Fruit fly (Drosophila melanogaster) whole organism, embryonic: ENCODE data around the gene her.

ENCODE experiments used
- Antp ChIP-seq: fragments of 200-800 bp; sonication (Bioruptor generic); optimal IDR thresholded peaks from 3 replicates; lab custom pipeline; 2016; ENCODE audit warnings: missing biosample characterization, missing genetic modification characterization
- Atf-2 ChIP-seq: fragments of 200-800 bp; sonication (Bioruptor generic); optimal IDR thresholded peaks from 2 replicates; lab custom pipeline; 2016; ENCODE audit warnings: missing biosample characterization, missing genetic modification characterization
- Atf6 ChIP-seq: fragments of 200-800 bp; sonication (Bioruptor generic); IDR thresholded peaks from 2 replicates; pipeline ENCODE4 v1.3.6; 2022; ENCODE audit warnings: missing biosample characterization, missing genetic modification characterization
- Blimp-1 ChIP-seq: fragments of 200-800 bp; sonication (Bioruptor generic); optimal IDR thresholded peaks from 3 replicates; lab custom pipeline; 2018; ENCODE audit warnings: missing biosample characterization, missing genetic modification characterization, mild to moderate bottlenecking, moderate library complexity, missing genetic modification reagents
- BtbVII ChIP-seq: fragments of 200-800 bp; sonication (Bioruptor generic); optimal IDR thresholded peaks from 3 replicates; lab custom pipeline; 2017; ENCODE audit warnings: missing biosample characterization, mild to moderate bottlenecking, missing genetic modification characterization
- CG11085 ChIP-seq: fragments of 200-800 bp; sonication (Bioruptor generic); IDR thresholded peaks from 2 replicates; pipeline ENCODE4 v1.3.6; 2022; ENCODE audit warnings: missing biosample characterization, missing genetic modification characterization
- CG11247 ChIP-seq: fragments of 200-800 bp; sonication (Bioruptor generic); IDR thresholded peaks from 2 replicates; pipeline ENCODE4 v1.3.6; 2022; ENCODE audit warnings: missing biosample characterization, missing genetic modification characterization
- CG11695 ChIP-seq: fragments of 200-800 bp; sonication (Bioruptor generic); IDR thresholded peaks from 3 replicates; pipeline ENCODE4 v1.3.6; 2022; ENCODE audit warnings: missing biosample characterization, missing genetic modification characterization
- CG13775 ChIP-seq: fragments of 200-800 bp; sonication (Bioruptor generic); optimal IDR thresholded peaks from 3 replicates; lab custom pipeline; 2017; ENCODE audit warnings: missing biosample characterization, mild to moderate bottlenecking, missing genetic modification characterization
- CG14965 ChIP-seq: fragments of 200-800 bp; sonication (Bioruptor generic); optimal IDR thresholded peaks from 2 replicates; lab custom pipeline; 2016; ENCODE audit warnings: missing biosample characterization, missing genetic modification characterization, borderline replicate concordance
- CG15514 ChIP-seq: fragments of 200-800 bp; sonication (Bioruptor generic); optimal IDR thresholded peaks from 3 replicates; lab custom pipeline; 2017; ENCODE audit warnings: missing biosample characterization, missing genetic modification characterization, mild to moderate bottlenecking, moderate library complexity, missing genetic modification reagents
- CG16815 ChIP-seq: fragments of 200-800 bp; sonication (Bioruptor generic); optimal IDR thresholded peaks from 3 replicates; lab custom pipeline; 2017; ENCODE audit warnings: missing biosample characterization, mild to moderate bottlenecking, missing genetic modification characterization
- CG16863 ChIP-seq: fragments of 200-800 bp; sonication (Bioruptor generic); optimal IDR thresholded peaks from 3 replicates; lab custom pipeline; 2016; ENCODE audit warnings: missing biosample characterization, missing genetic modification characterization
- CG17361 ChIP-seq: fragments of 200-800 bp; sonication (Bioruptor generic); IDR thresholded peaks from 3 replicates; pipeline ENCODE4 v1.3.6; 2022; ENCODE audit warnings: missing biosample characterization, missing genetic modification characterization
- CG17612 ChIP-seq: fragments of 200-800 bp; sonication (Bioruptor generic); IDR thresholded peaks from 2 replicates; pipeline ENCODE4 v1.3.6; 2022; ENCODE audit warnings: missing biosample characterization, missing genetic modification characterization
- CG2129 ChIP-seq: fragments of 200-800 bp; sonication (Bioruptor generic); IDR thresholded peaks from 2 replicates; pipeline ENCODE4 v1.3.6; 2022; ENCODE audit warnings: missing biosample characterization, missing genetic modification characterization; ENCODE audit not compliant: partially characterized antibody
- CG2889 ChIP-seq: fragments of 200-800 bp; sonication (Bioruptor generic); IDR thresholded peaks from 3 replicates; pipeline ENCODE4 v1.3.6; 2022; ENCODE audit warnings: missing biosample characterization, missing genetic modification characterization
- CG4282 ChIP-seq: fragments of 200-800 bp; sonication (Bioruptor generic); optimal IDR thresholded peaks from 2 replicates; lab custom pipeline; 2016; ENCODE audit warnings: missing biosample characterization, missing genetic modification characterization
- Camta ChIP-seq: fragments of 200-800 bp; sonication (Bioruptor generic); optimal IDR thresholded peaks from 2 replicates; lab custom pipeline; 2016; ENCODE audit warnings: missing biosample characterization, missing genetic modification characterization
- CoRest ChIP-seq: fragments of 200-800 bp; sonication (Bioruptor generic); optimal IDR thresholded peaks from 3 replicates; lab custom pipeline; 2018; ENCODE audit warnings: missing biosample characterization, mild to moderate bottlenecking, missing genetic modification characterization, moderate library complexity
- CrebB ChIP-seq: fragments of 200-800 bp; sonication (Bioruptor generic); optimal IDR thresholded peaks from 3 replicates; lab custom pipeline; 2018; ENCODE audit warnings: missing biosample characterization, mild to moderate bottlenecking, missing genetic modification characterization
- Doc2 ChIP-seq: fragments of 200-800 bp; sonication (Bioruptor generic); IDR thresholded peaks from 2 replicates; pipeline ENCODE4 v1.3.6; 2022; ENCODE audit warnings: missing biosample characterization, missing genetic modification characterization
- Ets97D ChIP-seq: fragments of 200-800 bp; sonication (Bioruptor generic); optimal IDR thresholded peaks from 3 replicates; lab custom pipeline; 2016; ENCODE audit warnings: missing biosample characterization, missing genetic modification characterization
- H2.0 ChIP-seq: fragments of 200-800 bp; sonication (Bioruptor generic); IDR thresholded peaks from 2 replicates; pipeline ENCODE4 v1.3.6; 2022; ENCODE audit warnings: missing biosample characterization, missing genetic modification characterization
- MBD-R2 ChIP-seq: fragments of 200-800 bp; sonication (Bioruptor generic); IDR thresholded peaks from 2 replicates; pipeline ENCODE4 v1.3.6; 2022; ENCODE audit warnings: missing biosample characterization, missing genetic modification characterization
- MESR4 ChIP-seq: fragments of 200-800 bp; sonication (Bioruptor generic); optimal IDR thresholded peaks from 2 replicates; lab custom pipeline; 2018; ENCODE audit warnings: missing biosample characterization, mild to moderate bottlenecking, missing genetic modification characterization, moderate library complexity
- PHDP ChIP-seq: fragments of 200-800 bp; sonication (Bioruptor generic); optimal IDR thresholded peaks from 3 replicates; lab custom pipeline; 2018; ENCODE audit warnings: missing biosample characterization, mild to moderate bottlenecking, missing genetic modification characterization, moderate library complexity
- Side ChIP-seq: fragments of 200-800 bp; sonication (Bioruptor generic); optimal IDR thresholded peaks from 2 replicates; lab custom pipeline; 2016; ENCODE audit warnings: missing biosample characterization, missing genetic modification characterization
- Sin3A ChIP-seq: fragments of >200 bp; optimal IDR thresholded peaks from 2 replicates; lab custom pipeline; 2018
- Sry-β ChIP-seq: fragments of 200-800 bp; sonication (Bioruptor generic); optimal IDR thresholded peaks from 2 replicates; lab custom pipeline; 2018; ENCODE audit warnings: missing biosample characterization, mild to moderate bottlenecking, missing genetic modification characterization, moderate library complexity
- Ssrp ChIP-seq: fragments of 200-800 bp; sonication (Bioruptor generic); optimal IDR thresholded peaks from 2 replicates; lab custom pipeline; 2018; ENCODE audit warnings: missing biosample characterization, mild to moderate bottlenecking, missing genetic modification characterization, moderate library complexity
- Stat92E ChIP-seq, 3 experiments: fragments of >200 bp in 2 of 3; fragments of 200-800 bp in 1 of 3; sonication (Bioruptor generic) in 1 of 3; optimal IDR thresholded peaks; 2 replicates each; lab custom pipeline; 2017 to 2019; ENCODE audit warnings: missing biosample characterization in 3 of 3, missing genetic modification characterization in 3 of 3, mild to moderate bottlenecking in 1 of 3, moderate library complexity in 1 of 3
- YL-1 ChIP-seq: fragments of 200-800 bp; sonication (Bioruptor generic); optimal IDR thresholded peaks from 3 replicates; lab custom pipeline; 2017; ENCODE audit warnings: missing biosample characterization, mild to moderate bottlenecking, missing genetic modification characterization
- ac ChIP-seq: fragments of 200-800 bp; sonication (Bioruptor generic); optimal IDR thresholded peaks from 3 replicates; lab custom pipeline; 2017; ENCODE audit warnings: missing biosample characterization, mild to moderate bottlenecking, missing genetic modification characterization
- cg ChIP-seq: fragments of 200-800 bp; sonication (Bioruptor generic); optimal IDR thresholded peaks from 3 replicates; lab custom pipeline; 2019; ENCODE audit warnings: missing biosample characterization, mild to moderate bottlenecking, missing genetic modification characterization, moderate library complexity
- chif ChIP-seq, 2 experiments: fragments of 200-800 bp; sonication (Bioruptor generic); optimal IDR thresholded peaks; 3 replicates each; lab custom pipeline; 2016; ENCODE audit warnings: missing biosample characterization in 2 of 2, missing genetic modification characterization in 2 of 2
- danr ChIP-seq: fragments of 200-800 bp; sonication (Bioruptor generic); IDR thresholded peaks from 2 replicates; pipeline ENCODE4 v1.3.6; 2022; ENCODE audit warnings: missing biosample characterization, missing genetic modification characterization
- dysf ChIP-seq: fragments of 200-800 bp; sonication (Bioruptor generic); IDR thresholded peaks from 3 replicates; pipeline ENCODE4 v1.3.6; 2022; ENCODE audit warnings: missing biosample characterization, missing genetic modification characterization
- exex ChIP-seq: fragments of 200-800 bp; sonication (Bioruptor generic); optimal IDR thresholded peaks from 4 replicates; lab custom pipeline; 2018; ENCODE audit warnings: missing biosample characterization, mild to moderate bottlenecking, missing genetic modification characterization, moderate library complexity
- kay ChIP-seq: fragments of 200-800 bp; sonication (Bioruptor generic); optimal IDR thresholded peaks from 2 replicates; lab custom pipeline; 2016; ENCODE audit warnings: missing biosample characterization, missing genetic modification characterization
- klu ChIP-seq: fragments of 200-800 bp; sonication (Bioruptor generic); IDR thresholded peaks from 2 replicates; pipeline ENCODE4 v1.3.6; 2022; ENCODE audit warnings: missing biosample characterization, missing genetic modification characterization
- maf-S ChIP-seq: fragments of 200-800 bp; sonication (Bioruptor generic); optimal IDR thresholded peaks from 2 replicates; lab custom pipeline; 2016; ENCODE audit warnings: missing biosample characterization, missing genetic modification characterization
- mam ChIP-seq: fragments of 200-800 bp; sonication (Bioruptor generic); optimal IDR thresholded peaks from 3 replicates; lab custom pipeline; 2016; ENCODE audit warnings: missing biosample characterization, missing genetic modification characterization
- prd ChIP-seq, 3 experiments: fragments of >200 bp in 2 of 3; fragments of 200-800 bp in 1 of 3; sonication (Bioruptor generic) in 1 of 3; optimal IDR thresholded peaks in 2 of 3; IDR thresholded peaks in 1 of 3; 2 replicates in 2 of 3; 3 replicates in 1 of 3; pipeline versions ENCODE4 v1.3.6 to Lab custom; 2017 to 2022; ENCODE audit warnings: missing biosample characterization in 1 of 3, missing genetic modification characterization in 1 of 3
- sr ChIP-seq: fragments of 200-800 bp; sonication (Bioruptor generic); IDR thresholded peaks from 3 replicates; pipeline ENCODE4 v1.3.6; 2022; ENCODE audit warnings: missing biosample characterization, missing genetic modification characterization
- trem ChIP-seq: fragments of 200-800 bp; optimal IDR thresholded peaks from 3 replicates; lab custom pipeline; 2019; ENCODE audit warnings: missing biosample characterization, mild to moderate bottlenecking, missing genetic modification characterization, moderate library complexity
- unpg ChIP-seq: fragments of 200-800 bp; sonication (Bioruptor generic); optimal IDR thresholded peaks from 3 replicates; lab custom pipeline; 2018; ENCODE audit warnings: missing biosample characterization, mild to moderate bottlenecking, missing genetic modification characterization, moderate library complexity
- yki ChIP-seq: fragments of >200 bp; optimal IDR thresholded peaks from 3 replicates; lab custom pipeline; 2018

The her gene

dm6 chr2L:16683958-16684877 is 7.2 kb downstream of the her start, which contains the start of gene CG31807 (continued):
- TF ChIP-seq Sry-β (peak; percentile 3), yki (lab: Kevin White, UChicago) (no peak), prd (optimal IDR thresholded peaks at IDR 0.05; lab: Kevin White, UChicago) (no peak), prd (GFP tag; IDR thresholded peaks at IDR 0.05; lab: Robert Waterston, UW) (peak; percentile 27; the same call in 1 of the 3 replicates), kay (GFP tag; lab: Kevin White, UChicago) (no peak), Camta (GFP tag; lab: Kevin White, UChicago) (peak; percentile 73), Blimp-1 (GFP tag; lab: Kevin White, UChicago) (peak; percentile 72), ac (GFP tag; lab: Kevin White, UChicago) (peak; percentile 36), CG11247 (GFP tag; lab: Robert Waterston, UW) (no peak), danr (0 out of 2 replicates have a peak, but pooled peaks have one; percentile 12), MBD-R2 (no peak), unpg (GFP tag; lab: Kevin White, UChicago) (peak; percentile 85), CG11085 (GFP tag; lab: Robert Waterston, UW) (no peak), CG17361 (GFP tag; lab: Robert Waterston, UW) (peak; percentile 86), exex (tag; lab: Kevin White, UChicago) (no peak), CG15514 (GFP tag; lab: Kevin White, UChicago) (peak; percentile 60), CG17612 (GFP tag; lab: Robert Waterston, UW) (0 out of 2 replicates have a peak, but pooled peaks have one; percentile 36), cg (GFP tag; lab: Kevin White, UChicago) (no peak), dysf (GFP tag; lab: Robert Waterston, UW) (peak; percentile 60; the same call in 1 of the 3 replicates), mam (peak; percentile 58), CoRest (tag; lab: Kevin White, UChicago) (peak; percentile 63), Side (GFP tag; lab: Kevin White, UChicago) (peak; percentile 47), CG4282 (peak; percentile 61), CG11695 (peak; percentile 28; the same call in 1 of the 3 replicates), trem (peak; percentile 35), Ets97D (no peak), Stat92E (GFP tag; optimal IDR thresholded peaks at IDR 0.05; lab: Kevin White, UChicago) (no peak), MESR4 (GFP tag; lab: Kevin White, UChicago) (no peak), chif (GFP tag; optimal IDR thresholded peaks at IDR 0.05; lab: Kevin White, UChicago) (peak; percentile 30 to 63), CG16863 (GFP tag; lab: Kevin White, UChicago) (peak; percentile 58), CG16815 (GFP tag; lab: Kevin White, UChicago) (peak; percentile 33), CrebB (tag; lab: Kevin White, UChicago) (peak; percentile 79), sr (GFP tag; lab: Robert Waterston, UW) (no peak), Antp (GFP tag; lab: Kevin White, UChicago) (peak; percentile 52), maf-S (peak; percentile 67), CG14965 (GFP tag; lab: Kevin White, UChicago) (peak; percentile 49), YL-1 (no peak), CG2129 (no peak), PHDP (peak; percentile 87), Atf-2 (GFP tag; lab: Kevin White, UChicago) (peak; percentile 72), Ssrp (tag; lab: Kevin White, UChicago) (peak; percentile 64), Sin3A (lab: Kevin White, UChicago) (no peak), H2.0 (0 out of 2 replicates have a peak, but pooled peaks have one; percentile 3), BtbVII (GFP tag; lab: Kevin White, UChicago) (peak; percentile 62), CG2889 (GFP tag; lab: Robert Waterston, UW) (no peak), Atf6 (GFP tag; lab: Robert Waterston, UW) (no peak), CG13775 (GFP tag; lab: Kevin White, UChicago) (peak; percentile 78), klu (GFP tag; lab: Robert Waterston, UW) (no peak), Doc2 (GFP tag; lab: Robert Waterston, UW) (no peak)
